Fruit fly (Drosophila melanogaster): ENCODE results near the gene RpS20.
A peak's percentile ranks its signal among the peaks of the same experiment; 100 is the strongest.

RpS20 gene

DNA sequence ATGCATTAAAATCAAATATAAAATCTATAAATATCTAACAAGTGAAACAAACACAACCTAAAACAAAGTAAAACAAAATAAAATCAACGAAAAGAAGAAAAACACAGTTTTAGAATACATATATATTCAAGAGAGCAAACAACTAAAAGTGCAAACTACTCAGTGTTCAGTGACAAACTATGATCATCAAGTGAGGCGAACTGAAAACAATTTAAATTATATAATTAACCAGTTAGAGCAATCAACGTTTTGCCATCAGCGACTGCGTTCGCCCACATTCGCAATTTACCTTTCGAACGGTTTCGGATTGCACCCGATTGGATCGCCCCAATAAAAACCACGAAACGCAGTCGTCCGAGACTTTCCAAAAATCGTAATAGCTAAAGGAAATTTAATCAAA, 42.4 kb upstream of the RpS20 start:
- TF ChIP-seq CG17806 (tag; optimal IDR thresholded peaks at IDR 0.05) (no peak), EcR (GFP tag; optimal IDR thresholded peaks at IDR 0.05) (no peak)

DNA sequence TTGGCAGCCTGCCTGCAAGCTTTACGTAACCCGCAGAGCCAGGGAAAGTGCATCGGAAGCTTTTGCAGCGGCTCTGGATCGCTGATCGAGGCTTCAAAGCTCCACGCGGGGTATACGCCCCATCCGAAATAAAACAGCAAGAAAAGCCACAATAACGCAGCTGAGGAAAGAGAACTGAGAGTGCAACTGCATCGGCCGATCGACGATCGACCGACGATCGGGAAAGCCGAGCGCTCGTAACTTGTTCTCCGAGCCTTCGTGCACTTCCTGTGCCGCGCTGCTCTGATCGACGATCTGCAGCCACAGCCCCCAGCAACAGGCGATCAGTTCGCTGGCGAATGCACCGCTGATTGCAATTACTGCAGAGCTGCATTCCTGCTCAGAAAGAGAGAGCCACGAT, 42.0 kb upstream of the RpS20 start:
- TF ChIP-seq CG34367 (tag; optimal IDR thresholded peaks at IDR 0.05) (peak; percentile 29), CG8301 (tag; optimal IDR thresholded peaks at IDR 0.05) (peak; percentile 30), CG12605 (GFP tag; IDR thresholded peaks at IDR 0.05) (peak; percentile 84), CG10348 (GFP tag; IDR thresholded peaks at IDR 0.05) (no peak), EcR (GFP tag; optimal IDR thresholded peaks at IDR 0.05) (peak; percentile 84), CG8159 (tag; optimal IDR thresholded peaks at IDR 0.05) (peak; percentile 35), CG9948 (tag; optimal IDR thresholded peaks at IDR 0.05) (no peak), CG13204 (GFP tag; optimal IDR thresholded peaks at IDR 0.05) (peak; percentile 95), gl (tag; optimal IDR thresholded peaks at IDR 0.05) (peak; percentile 77), CG14655 (GFP tag; optimal IDR thresholded peaks at IDR 0.05) (peak; percentile 36), Ets98B (GFP tag; IDR thresholded peaks at IDR 0.05) (peak; percentile 91), CG15710 (tag; optimal IDR thresholded peaks at IDR 0.05) (peak; percentile 43), Pif1B (GFP tag; optimal IDR thresholded peaks at IDR 0.05) (peak; percentile 62), CG32121 (GFP tag; IDR thresholded peaks at IDR 0.05) (peak; percentile 89), CG4496 (GFP tag; IDR thresholded peaks at IDR 0.05) (peak; percentile 91), Pif1A (GFP tag; optimal IDR thresholded peaks at IDR 0.05) (peak; percentile 69), CG17806 (tag; optimal IDR thresholded peaks at IDR 0.05) (peak; percentile 42), Snoo (tag; optimal IDR thresholded peaks at IDR 0.05) (peak; percentile 48), rn (GFP tag; IDR thresholded peaks at IDR 0.05) (0 out of 2 replicates have a peak, but pooled peaks have one; percentile 8), fd96Ca (GFP tag; IDR thresholded peaks at IDR 0.05) (peak; percentile 82), D1 (tag; optimal IDR thresholded peaks at IDR 0.05) (no peak)

DNA sequence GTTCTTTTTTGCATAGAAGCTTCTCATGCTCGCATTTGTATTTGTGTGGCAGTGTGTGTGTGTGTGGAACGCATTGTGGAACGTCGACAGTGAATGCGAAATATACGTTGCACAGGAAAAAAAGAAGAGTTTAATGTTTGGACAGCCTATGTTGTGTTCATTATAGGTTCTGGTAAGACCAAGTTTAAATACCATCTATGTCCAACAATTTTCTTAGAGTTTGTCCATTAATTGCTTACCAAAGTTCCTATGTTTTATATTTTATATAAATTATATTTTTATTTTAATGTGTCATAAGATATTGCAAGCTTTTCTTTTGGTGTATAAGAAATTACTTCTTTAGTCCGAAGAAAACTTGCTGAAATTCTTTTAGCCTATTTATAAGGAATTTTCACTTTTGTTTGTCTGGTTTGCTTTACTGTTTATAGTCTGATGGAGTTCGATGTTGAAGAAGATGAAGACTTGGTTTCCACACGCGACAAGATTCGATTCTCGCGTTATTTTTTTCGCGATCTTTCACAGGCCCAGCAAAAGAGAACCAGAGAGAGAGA, 39.8 kb upstream of the RpS20 start:
- TF ChIP-seq CG8159 (tag; optimal IDR thresholded peaks at IDR 0.05) (peak; percentile 96), Ets98B (GFP tag; IDR thresholded peaks at IDR 0.05) (peak; percentile 30; the same call in 1 of the 2 replicates), CG13204 (GFP tag; optimal IDR thresholded peaks at IDR 0.05) (peak; percentile 67), Pif1A (GFP tag; optimal IDR thresholded peaks at IDR 0.05) (peak; percentile 79), CG14655 (GFP tag; optimal IDR thresholded peaks at IDR 0.05) (peak; percentile 96), D1 (tag; optimal IDR thresholded peaks at IDR 0.05) (peak; percentile 93), gl (tag; optimal IDR thresholded peaks at IDR 0.05) (peak; percentile 54), Snoo (tag; optimal IDR thresholded peaks at IDR 0.05) (peak; percentile 79), CG4496 (GFP tag; IDR thresholded peaks at IDR 0.05) (peak; percentile 81; the same call in 2 of the 3 replicates), rn (GFP tag; IDR thresholded peaks at IDR 0.05) (peak; percentile 8; the same call in 1 of the 2 replicates), CG32121 (GFP tag; IDR thresholded peaks at IDR 0.05) (peak; percentile 65), CG17806 (tag; optimal IDR thresholded peaks at IDR 0.05) (peak; percentile 96), CG10348 (GFP tag; IDR thresholded peaks at IDR 0.05) (no peak), EcR (GFP tag; optimal IDR thresholded peaks at IDR 0.05) (no peak), CG8301 (tag; optimal IDR thresholded peaks at IDR 0.05) (peak; percentile 90), CG9948 (tag; optimal IDR thresholded peaks at IDR 0.05) (peak; percentile 97), CG12605 (GFP tag; IDR thresholded peaks at IDR 0.05) (peak; percentile 61), CG34367 (tag; optimal IDR thresholded peaks at IDR 0.05) (peak; percentile 88), fd96Ca (GFP tag; IDR thresholded peaks at IDR 0.05) (0 out of 3 replicates have a peak, but pooled peaks have one; percentile 27), CG15710 (tag; optimal IDR thresholded peaks at IDR 0.05) (peak; percentile 94), Pif1B (GFP tag; optimal IDR thresholded peaks at IDR 0.05) (peak; percentile 81)

DNA sequence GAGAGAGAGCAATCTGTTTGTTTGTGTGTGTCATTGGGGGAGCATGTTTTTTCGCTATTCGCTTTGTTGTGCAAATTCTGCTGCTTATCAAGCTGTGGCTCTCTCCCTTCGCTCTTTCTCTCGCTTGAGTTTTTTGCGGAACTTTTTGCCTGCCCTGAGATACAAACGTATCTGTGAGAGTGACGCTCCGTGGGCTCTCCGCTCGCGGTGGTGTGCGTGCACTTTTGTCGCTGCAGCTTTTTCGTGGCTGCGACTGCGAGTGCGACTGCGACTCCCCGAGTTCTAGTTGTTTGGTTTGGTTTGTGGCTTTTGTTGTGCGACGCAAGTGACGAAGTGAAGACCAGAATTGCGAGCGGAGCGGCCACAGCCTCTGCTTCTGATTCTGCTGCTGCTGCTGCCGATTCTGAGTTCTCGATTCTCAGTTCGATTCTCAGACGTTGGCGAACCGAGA, 39.3 kb upstream of the RpS20 start:
- peak; percentile 60 for TF ChIP-seq Pif1B (GFP tag; optimal IDR thresholded peaks at IDR 0.05)
- TF ChIP-seq CG10348 (GFP tag; IDR thresholded peaks at IDR 0.05), result no peak
- TF ChIP-seq Pif1A (GFP tag; optimal IDR thresholded peaks at IDR 0.05), result no peak
- no peak for TF ChIP-seq CG8301 (tag; optimal IDR thresholded peaks at IDR 0.05)
- TF ChIP-seq Ets98B (GFP tag; IDR thresholded peaks at IDR 0.05), result peak; percentile 96
- TF ChIP-seq CG4496 (GFP tag; IDR thresholded peaks at IDR 0.05), result peak; percentile 86
- peak; percentile 85 for TF ChIP-seq CG12605 (GFP tag; IDR thresholded peaks at IDR 0.05)
- peak; percentile 31 for TF ChIP-seq Snoo (tag; optimal IDR thresholded peaks at IDR 0.05)
- no peak for TF ChIP-seq CG9948 (tag; optimal IDR thresholded peaks at IDR 0.05)
- TF ChIP-seq rn (GFP tag; IDR thresholded peaks at IDR 0.05), result no peak
- peak; percentile 95 for TF ChIP-seq fd96Ca (GFP tag; IDR thresholded peaks at IDR 0.05)
- no peak for TF ChIP-seq gl (tag; optimal IDR thresholded peaks at IDR 0.05)
- no peak for TF ChIP-seq CG8159 (tag; optimal IDR thresholded peaks at IDR 0.05)
- peak; percentile 18 for TF ChIP-seq EcR (GFP tag; optimal IDR thresholded peaks at IDR 0.05)
- TF ChIP-seq CG14655 (GFP tag; optimal IDR thresholded peaks at IDR 0.05), result no peak
- TF ChIP-seq CG15710 (tag; optimal IDR thresholded peaks at IDR 0.05), result no peak
- TF ChIP-seq CG17806 (tag; optimal IDR thresholded peaks at IDR 0.05), result no peak
- peak; percentile 82 for TF ChIP-seq CG13204 (GFP tag; optimal IDR thresholded peaks at IDR 0.05)
- no peak for TF ChIP-seq D1 (tag; optimal IDR thresholded peaks at IDR 0.05)
- TF ChIP-seq CG32121 (GFP tag; IDR thresholded peaks at IDR 0.05), result peak; percentile 93

DNA sequence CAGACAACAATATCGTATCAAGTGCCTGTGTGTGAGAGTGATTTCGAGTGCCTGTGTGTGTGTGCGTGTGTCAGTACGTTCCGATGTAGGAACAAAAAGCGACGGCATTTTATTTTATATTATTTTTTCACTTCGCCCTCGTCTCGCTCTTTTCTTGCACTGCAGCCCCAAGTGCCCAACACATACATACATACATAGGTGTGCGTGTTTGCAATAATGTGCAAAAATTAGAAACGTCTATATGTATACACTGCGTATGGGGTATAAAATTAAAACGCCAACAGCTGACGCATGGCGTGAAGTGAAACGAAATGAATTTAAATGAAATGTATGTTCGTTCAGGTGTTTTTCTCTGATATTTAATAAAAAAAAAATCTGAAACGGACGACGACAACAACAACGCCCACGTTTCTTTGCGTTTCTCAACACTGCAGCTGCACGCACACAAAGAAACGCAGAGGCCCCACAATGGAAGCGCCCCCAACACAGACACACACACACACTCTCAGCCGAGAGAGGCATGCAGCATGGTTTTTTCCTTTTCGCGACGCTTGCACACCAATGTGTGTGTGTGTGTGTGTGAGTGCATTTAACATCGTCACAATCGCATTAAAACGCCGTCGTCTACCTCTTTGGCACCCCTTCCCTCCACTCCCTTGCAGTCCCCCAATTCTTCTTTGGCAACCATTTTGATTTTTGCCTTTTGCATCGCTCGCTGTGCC, 38.1 kb upstream of the RpS20 start:
- TF ChIP-seq CG8159 (tag; optimal IDR thresholded peaks at IDR 0.05), result peak; percentile 54
- TF ChIP-seq CG8301 (tag; optimal IDR thresholded peaks at IDR 0.05), result peak; percentile 51
- TF ChIP-seq CG4496 (GFP tag; IDR thresholded peaks at IDR 0.05), result peak; percentile 36; the same call in 2 of the 3 replicates
- peak; percentile 28 for TF ChIP-seq gl (tag; optimal IDR thresholded peaks at IDR 0.05)
- TF ChIP-seq fd96Ca (GFP tag; IDR thresholded peaks at IDR 0.05), result peak; percentile 77; the same call in 2 of the 3 replicates
- peak; percentile 21 for TF ChIP-seq CG34367 (tag; optimal IDR thresholded peaks at IDR 0.05)
- TF ChIP-seq rn (GFP tag; IDR thresholded peaks at IDR 0.05), result no peak
- peak; percentile 65 for TF ChIP-seq CG14655 (GFP tag; optimal IDR thresholded peaks at IDR 0.05)
- TF ChIP-seq Pif1B (GFP tag; optimal IDR thresholded peaks at IDR 0.05), result peak; percentile 63
- peak; percentile 69 for TF ChIP-seq Pif1A (GFP tag; optimal IDR thresholded peaks at IDR 0.05)
- TF ChIP-seq CG9948 (tag; optimal IDR thresholded peaks at IDR 0.05), result peak; percentile 39
- peak; percentile 61 for TF ChIP-seq CG13204 (GFP tag; optimal IDR thresholded peaks at IDR 0.05)
- TF ChIP-seq CG32121 (GFP tag; IDR thresholded peaks at IDR 0.05), result peak; percentile 69
- peak; percentile 63 for TF ChIP-seq Ets98B (GFP tag; IDR thresholded peaks at IDR 0.05)
- TF ChIP-seq CG10348 (GFP tag; IDR thresholded peaks at IDR 0.05), result 0 out of 2 replicates have a peak, but pooled peaks have one; percentile 10
- peak; percentile 34 for TF ChIP-seq CG17806 (tag; optimal IDR thresholded peaks at IDR 0.05)
- TF ChIP-seq D1 (tag; optimal IDR thresholded peaks at IDR 0.05), result peak; percentile 15
- peak; percentile 59 for TF ChIP-seq CG12605 (GFP tag; IDR thresholded peaks at IDR 0.05)
- TF ChIP-seq CG15710 (tag; optimal IDR thresholded peaks at IDR 0.05), result peak; percentile 42
- no peak for TF ChIP-seq EcR (GFP tag; optimal IDR thresholded peaks at IDR 0.05)
- TF ChIP-seq Snoo (tag; optimal IDR thresholded peaks at IDR 0.05), result peak; percentile 10

All from whole organism, pupa.